Fruit fly (Drosophila melanogaster) whole organism, wandering third instar larva: ENCODE results near the gene lush.

Source experiments
- Abd-B ChIP-seq: fragments of >200 bp; optimal IDR thresholded peaks from 2 replicates; lab custom pipeline; 2017; ENCODE audit warnings: missing biosample characterization, missing genetic modification characterization
- CG32264 ChIP-seq: fragments of 200-800 bp; sonication (Bioruptor generic); optimal IDR thresholded peaks from 2 replicates; lab custom pipeline; 2016; ENCODE audit warnings: missing biosample characterization, missing genetic modification characterization
- CG9705 ChIP-seq: fragments of 200-800 bp; sonication (Bioruptor generic); optimal IDR thresholded peaks from 2 replicates; lab custom pipeline; 2018; ENCODE audit warnings: missing biosample characterization, mild to moderate bottlenecking, missing genetic modification characterization
- CrebA ChIP-seq: fragments of 200-800 bp; sonication (Bioruptor generic); optimal IDR thresholded peaks from 2 replicates; lab custom pipeline; 2016; ENCODE audit warnings: missing biosample characterization, mild to moderate bottlenecking, missing genetic modification characterization, borderline replicate concordance
- Dfd ChIP-seq: fragments of >200 bp; optimal IDR thresholded peaks from 2 replicates; lab custom pipeline; 2017; ENCODE audit warnings: missing biosample characterization, missing genetic modification characterization
- Dif ChIP-seq: fragments of 200-275, 200-300 bp; sonication (Bioruptor generic); optimal IDR thresholded peaks from 2 replicates; lab custom pipeline; 2018; ENCODE audit warnings: missing biosample characterization, missing genetic modification characterization; ENCODE audit not compliant: partially characterized antibody
- GATAd ChIP-seq: sonication (Bioruptor generic); optimal IDR thresholded peaks from 2 replicates; lab custom pipeline; 2016; ENCODE audit warnings: missing biosample characterization, missing genetic modification characterization
- HLH106 ChIP-seq: fragments of 200-800 bp; optimal IDR thresholded peaks from 3 replicates; lab custom pipeline; 2019; ENCODE audit warnings: missing biosample characterization, mild to moderate bottlenecking, missing genetic modification characterization, moderate library complexity
- Hnf4 ChIP-seq: fragments of 200-800 bp; sonication (Bioruptor generic); optimal IDR thresholded peaks from 2 replicates; lab custom pipeline; 2016; ENCODE audit warnings: missing biosample characterization, mild to moderate bottlenecking, missing genetic modification characterization
- Hr78 ChIP-seq: fragments of >200 bp; optimal IDR thresholded peaks from 2 replicates; lab custom pipeline; 2017; ENCODE audit warnings: missing biosample characterization, missing genetic modification characterization
- Hr83 ChIP-seq: fragments of 200-300 bp; sonication (Bioruptor generic); optimal IDR thresholded peaks from 2 replicates; lab custom pipeline; 2016; ENCODE audit warnings: missing biosample characterization, mild to moderate bottlenecking, missing genetic modification characterization, moderate library complexity; ENCODE audit not compliant: poor library complexity, severe bottlenecking
- Jra ChIP-seq: sonication (Bioruptor generic); optimal IDR thresholded peaks from 2 replicates; lab custom pipeline; 2016; ENCODE audit warnings: missing biosample characterization, missing genetic modification characterization
- Mio ChIP-seq: sonication (Bioruptor generic); optimal IDR thresholded peaks from 2 replicates; lab custom pipeline; 2016; ENCODE audit warnings: missing biosample characterization, missing genetic modification characterization
- Myc ChIP-seq: fragments of >200 bp; optimal IDR thresholded peaks from 2 replicates; lab custom pipeline; 2017
- N ChIP-seq: fragments of >200 bp; optimal IDR thresholded peaks from 2 replicates; lab custom pipeline; 2018; ENCODE audit warnings: missing biosample characterization, missing external identifiers, missing genetic modification characterization
- OdsH ChIP-seq: fragments of 200-800 bp; sonication (Bioruptor generic); optimal IDR thresholded peaks from 2 replicates; lab custom pipeline; 2016; ENCODE audit warnings: missing biosample characterization, mild to moderate bottlenecking, missing genetic modification characterization
- Rel ChIP-seq, 2 experiments: fragments of 200-800 bp; sonication (Bioruptor generic) in 1 of 2; optimal IDR thresholded peaks; 2 replicates in 1 of 2; 3 replicates in 1 of 2; lab custom pipeline; 2016 to 2019; ENCODE audit warnings: mild to moderate bottlenecking in 2 of 2, missing biosample characterization in 2 of 2, missing genetic modification characterization in 2 of 2, moderate library complexity in 1 of 2
- Sp1 ChIP-seq: fragments of 200-800 bp; sonication (Bioruptor generic); optimal IDR thresholded peaks from 3 replicates; lab custom pipeline; 2019; ENCODE audit warnings: missing biosample characterization, mild to moderate bottlenecking, missing genetic modification characterization, moderate library complexity
- Vsx2 ChIP-seq: fragments of 200-300, 225-300 bp; sonication (Bioruptor generic); optimal IDR thresholded peaks from 2 replicates; lab custom pipeline; 2018; ENCODE audit warnings: missing biosample characterization, missing genetic modification characterization; ENCODE audit not compliant: partially characterized antibody
- br ChIP-seq: fragments of 200-800 bp; sonication (Bioruptor generic); optimal IDR thresholded peaks from 2 replicates; lab custom pipeline; 2016; ENCODE audit warnings: missing biosample characterization, missing genetic modification characterization
- brk ChIP-seq: fragments of 200-800 bp; sonication (Bioruptor generic); optimal IDR thresholded peaks from 2 replicates; lab custom pipeline; 2016; ENCODE audit warnings: missing biosample characterization, mild to moderate bottlenecking, missing genetic modification characterization
- dl ChIP-seq, 2 experiments: fragments of 175-275, 200-275 bp in 1 of 2; fragments of 200-275 bp in 1 of 2; sonication (Bioruptor generic); optimal IDR thresholded peaks; lab custom pipeline; 2018; ENCODE audit warnings: mild to moderate bottlenecking in 2 of 2, missing biosample characterization in 2 of 2, missing genetic modification characterization in 2 of 2, moderate library complexity in 2 of 2; ENCODE audit not compliant: partially characterized antibody in 2 of 2, insufficient read depth in 1 of 2
- dmrt93B ChIP-seq: fragments of 200-800 bp; sonication (Bioruptor generic); optimal IDR thresholded peaks from 2 replicates; lab custom pipeline; 2018; ENCODE audit warnings: missing biosample characterization, mild to moderate bottlenecking, missing genetic modification characterization
- dsf ChIP-seq: sonication (Bioruptor generic); optimal IDR thresholded peaks from 2 replicates; lab custom pipeline; 2016; ENCODE audit warnings: missing biosample characterization, missing genetic modification characterization, borderline replicate concordance
- ey ChIP-seq: fragments of 200-800 bp; sonication (Bioruptor generic); optimal IDR thresholded peaks from 2 replicates; lab custom pipeline; 2016; ENCODE audit warnings: missing biosample characterization, missing genetic modification characterization
- foxo ChIP-seq, 2 experiments: fragments of 200-800 bp; sonication (Bioruptor generic); optimal IDR thresholded peaks; 2 replicates in 1 of 2; 3 replicates in 1 of 2; lab custom pipeline; 2016 to 2017; ENCODE audit warnings: missing biosample characterization in 2 of 2, missing genetic modification characterization in 2 of 2
- fru ChIP-seq: fragments of 200-800 bp; sonication (Bioruptor generic); optimal IDR thresholded peaks from 3 replicates; lab custom pipeline; 2016; ENCODE audit warnings: missing biosample characterization, mild to moderate bottlenecking, missing genetic modification characterization
- h ChIP-seq: fragments of 200-800 bp; sonication (Bioruptor generic); optimal IDR thresholded peaks from 3 replicates; lab custom pipeline; 2016; ENCODE audit warnings: missing biosample characterization, mild to moderate bottlenecking, missing genetic modification characterization
- jim ChIP-seq: fragments of 175-275, 200-325 bp; sonication (Bioruptor generic); optimal IDR thresholded peaks from 2 replicates; lab custom pipeline; 2016; ENCODE audit warnings: missing biosample characterization, mild to moderate bottlenecking, missing genetic modification characterization
- lola ChIP-seq: fragments of >200 bp; optimal IDR thresholded peaks from 2 replicates; lab custom pipeline; 2017; ENCODE audit warnings: missing biosample characterization, missing genetic modification characterization
- pan ChIP-seq: fragments of >200 bp; optimal IDR thresholded peaks from 2 replicates; lab custom pipeline; 2017
- psq ChIP-seq: fragments of 200-800 bp; sonication (Bioruptor generic); optimal IDR thresholded peaks from 3 replicates; lab custom pipeline; 2017; ENCODE audit warnings: missing biosample characterization, mild to moderate bottlenecking, missing genetic modification characterization, moderate library complexity
- rgr ChIP-seq: fragments of 200-800 bp; sonication (Bioruptor generic); optimal IDR thresholded peaks from 3 replicates; lab custom pipeline; 2016; ENCODE audit warnings: missing biosample characterization, mild to moderate bottlenecking, missing genetic modification characterization
- sage ChIP-seq: fragments of 200-800 bp; sonication (Bioruptor generic); optimal IDR thresholded peaks from 2 replicates; lab custom pipeline; 2016; ENCODE audit warnings: missing biosample characterization, mild to moderate bottlenecking, missing genetic modification characterization
- sv ChIP-seq: fragments of 200-800 bp; sonication (Bioruptor generic); optimal IDR thresholded peaks from 3 replicates; lab custom pipeline; 2016; ENCODE audit warnings: missing biosample characterization, missing genetic modification characterization
- tai ChIP-seq: sonication (Bioruptor generic); optimal IDR thresholded peaks from 2 replicates; lab custom pipeline; 2016; ENCODE audit warnings: missing biosample characterization, missing genetic modification characterization
- usp ChIP-seq: fragments of >200 bp; optimal IDR thresholded peaks from 2 replicates; lab custom pipeline; 2017; ENCODE audit warnings: missing biosample characterization, missing genetic modification characterization
- woc ChIP-seq: sonication (Bioruptor generic); optimal IDR thresholded peaks from 2 replicates; lab custom pipeline; 2016; ENCODE audit warnings: missing biosample characterization, mild to moderate bottlenecking, missing genetic modification characterization

lush gene

dm6 chr3L:19618072-19618958 is 12.4 kb upstream of the lush start, which contains the start of gene asf1:
Gene asf1 (plus strand): TSS chr3L:19618894.
- TF ChIP-seq OdsH: peak; percentile 37
- no peak for TF ChIP-seq Dfd (GFP tag; lab: Kevin White, UChicago)
- peak; percentile 54 for TF ChIP-seq sv (GFP tag; lab: Kevin White, UChicago)
- TF ChIP-seq lola (GFP tag; lab: Kevin White, UChicago): no peak
- TF ChIP-seq Myc (lab: Kevin White, UChicago): peak; percentile 67
- TF ChIP-seq ey (GFP tag; lab: Kevin White, UChicago): peak; percentile 29
- TF ChIP-seq fru: peak; percentile 63

- TF ChIP-seq CrebA (GFP tag; lab: Kevin White, UChicago): no peak
- peak; percentile 97 for TF ChIP-seq woc (GFP tag; lab: Kevin White, UChicago)
- no peak for TF ChIP-seq lola (GFP tag; lab: Kevin White, UChicago)
- peak; percentile 99 for TF ChIP-seq OdsH
- no peak for TF ChIP-seq N (GFP tag; lab: Kevin White, UChicago)
- TF ChIP-seq Hr78 (GFP tag; lab: Kevin White, UChicago): no peak
- peak; percentile 99 for TF ChIP-seq Sp1 (GFP tag; lab: Kevin White, UChicago)
- TF ChIP-seq brk: no peak
- peak; percentile 92 for TF ChIP-seq Rel (GFP tag; optimal IDR thresholded peaks at IDR 0.05; lab: Kevin White, UChicago)
- peak; percentile 90 for TF ChIP-seq Rel (tag; optimal IDR thresholded peaks at IDR 0.05; lab: Kevin White, UChicago)
- TF ChIP-seq dmrt93B (GFP tag; lab: Kevin White, UChicago): peak; percentile 99
- peak; percentile 98 for TF ChIP-seq Hnf4 (GFP tag; lab: Kevin White, UChicago)
- peak; percentile 99 for TF ChIP-seq sv (GFP tag; lab: Kevin White, UChicago)
- TF ChIP-seq CG9705: peak; percentile 99
- no peak for TF ChIP-seq dl (GFP tag; optimal IDR thresholded peaks at IDR 0.05; lab: Kevin White, UChicago; ENCODE audit: insufficient read depth in 1 of 2, partially characterized antibody in 2 of 2)
- TF ChIP-seq ey (GFP tag; lab: Kevin White, UChicago): peak; percentile 98
- TF ChIP-seq dsf (GFP tag; lab: Kevin White, UChicago): peak; percentile 96
- peak; percentile 95 for TF ChIP-seq GATAd (GFP tag; lab: Kevin White, UChicago)
- TF ChIP-seq Jra (GFP tag; lab: Kevin White, UChicago): peak; percentile 98
- TF ChIP-seq Dif (GFP tag; lab: Kevin White, UChicago): no peak
- TF ChIP-seq Mio (GFP tag; lab: Kevin White, UChicago): peak; percentile 90
- TF ChIP-seq jim (GFP tag; lab: Kevin White, UChicago): peak; percentile 76
- peak; percentile 99 for TF ChIP-seq HLH106
- no peak for TF ChIP-seq Dfd (GFP tag; lab: Kevin White, UChicago)
- TF ChIP-seq Abd-B: no peak
- peak; percentile 91 to 99 for TF ChIP-seq foxo (GFP tag; optimal IDR thresholded peaks at IDR 0.05; lab: Kevin White, UChicago)
- peak; percentile 42 for TF ChIP-seq Myc (lab: Kevin White, UChicago)
- peak; percentile 98 for TF ChIP-seq sage (GFP tag; lab: Kevin White, UChicago)
- TF ChIP-seq usp (GFP tag; lab: Kevin White, UChicago): no peak
- TF ChIP-seq psq (GFP tag; lab: Kevin White, UChicago): peak; percentile 97
- peak; percentile 98 for TF ChIP-seq br (GFP tag; lab: Kevin White, UChicago)
- TF ChIP-seq tai (GFP tag; lab: Kevin White, UChicago): no peak
- peak; percentile 99 for TF ChIP-seq h (GFP tag; lab: Kevin White, UChicago)
- TF ChIP-seq rgr (GFP tag; lab: Kevin White, UChicago): peak; percentile 99
- TF ChIP-seq fru: peak; percentile 99
- TF ChIP-seq Vsx2: no peak
- TF ChIP-seq Hr83 (GFP tag; lab: Kevin White, UChicago): peak; percentile 95
- no peak for TF ChIP-seq pan (lab: Kevin White, UChicago)
- peak; percentile 96 for TF ChIP-seq CG32264 (GFP tag; lab: Kevin White, UChicago)
Measured at dm6 chr3L:19612172-19612571, 6.3 kb upstream of the lush start, which contains the start of the genes Lon and PIG-F. Gene Lon (minus strand): TSS chr3L:19612199. Gene PIG-F (plus strand): TSS chr3L:19612455.
